Worm (Caenorhabditis elegans) whole organism, late embryonic: ENCODE measurements around the gene natc-1.

Experiments
- ama-1 ChIP-seq: fragments of 150-350 bp; optimal IDR thresholded peaks from 2 replicates; lab custom pipeline; 2014
- ets-4 ChIP-seq: sonication (generic microtip); optimal IDR thresholded peaks from 2 replicates; lab custom pipeline; 2016; ENCODE audit warnings: missing genetic modification characterization, missing compliant biosample characterization
- fkh-10 ChIP-seq: fragments of 150-350 bp; optimal IDR thresholded peaks from 2 replicates; lab custom pipeline; 2014; ENCODE audit warnings: missing biosample characterization, missing genetic modification reagents, missing genetic modification characterization
- hlh-13 ChIP-seq: fragments of 200-800 bp; sonication (Bioruptor generic); optimal IDR thresholded peaks from 2 replicates; lab custom pipeline; 2018; ENCODE audit warnings: mild to moderate bottlenecking, missing genetic modification characterization, missing compliant biosample characterization
- lin-11 ChIP-seq: fragments of 200-800 bp; sonication (Bioruptor generic); optimal IDR thresholded peaks from 2 replicates; lab custom pipeline; 2018; ENCODE audit warnings: mild to moderate bottlenecking, missing genetic modification characterization, missing compliant biosample characterization
- unc-42 ChIP-seq: sonication (generic microtip); optimal IDR thresholded peaks from 2 replicates; lab custom pipeline; 2016; ENCODE audit warnings: missing genotype, missing genetic modification characterization, missing compliant biosample characterization
- unc-55 ChIP-seq: sonication (generic microtip); optimal IDR thresholded peaks from 2 replicates; lab custom pipeline; 2017; ENCODE audit warnings: missing biosample characterization, missing genetic modification reagents, missing genetic modification characterization

DNA sequence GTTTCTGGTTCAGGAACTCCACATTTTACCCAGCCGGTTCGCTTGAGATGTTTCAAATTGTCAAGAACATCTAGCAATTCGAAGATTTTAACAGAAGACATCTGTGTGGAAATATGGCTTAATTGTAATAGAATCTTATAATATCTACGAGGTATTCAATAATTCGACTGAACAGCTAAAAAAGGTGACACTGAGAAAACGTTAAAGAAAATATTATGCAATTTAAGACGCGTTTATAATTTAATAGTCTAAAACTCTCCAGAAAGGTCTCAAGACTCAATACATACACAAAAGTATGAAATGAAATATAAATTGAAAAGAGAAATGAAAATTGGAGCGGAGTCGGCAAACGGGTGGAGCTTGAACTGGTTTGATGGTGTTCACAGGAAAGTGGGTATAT is 51.2 kb downstream of the natc-1 start, which contains the start of gene F45F2.9:
- TF ChIP-seq unc-42 (tag; lab: Kevin White, UChicago) (no peak), unc-55 (no peak), fkh-10 (GFP tag; lab: Kevin White, UChicago) (no peak), ets-4 (tag; lab: Kevin White, UChicago) (no peak), lin-11 (tag; lab: Kevin White, UChicago) (no peak), hlh-13 (no peak), ama-1 (lab: Kevin White, UChicago) (no peak)
